Worm (Caenorhabditis elegans): Measurements from ENCODE around the gene algn-2.

The algn-2 gene

ce11 chrII:5337495-5337840 lies 37.6 kb upstream of the algn-2 start:
- TF ChIP-seq daf-12 (tag; optimal IDR thresholded peaks at IDR 0.05) = no peak
- TF ChIP-seq snpc-4 (tag; optimal IDR thresholded peaks at IDR 0.05) = no peak
- no peak for TF ChIP-seq ztf-4 (tag; optimal IDR thresholded peaks at IDR 0.05)
- no peak for TF ChIP-seq pqm-1 (tag; optimal IDR thresholded peaks at IDR 0.05)
- TF ChIP-seq eor-1 (tag; optimal IDR thresholded peaks at IDR 0.05) = no peak
- no peak for TF ChIP-seq ama-1 (optimal IDR thresholded peaks at IDR 0.05)
- TF ChIP-seq ZK546.5 (tag; optimal IDR thresholded peaks at IDR 0.05) = no peak
- TF ChIP-seq ceh-16 (tag; optimal IDR thresholded peaks at IDR 0.05) = no peak
- TF ChIP-seq lin-39 (tag; optimal IDR thresholded peaks at IDR 0.05) = no peak
- TF ChIP-seq nhr-25 (tag; optimal IDR thresholded peaks at IDR 0.05) = no peak
- TF ChIP-seq nhr-43 (tag; optimal IDR thresholded peaks at IDR 0.05; ENCODE audit: poor library complexity, severe bottlenecking) = no peak
- peak; percentile 75 for TF ChIP-seq fos-1 (tag; optimal IDR thresholded peaks at IDR 0.05)
- peak; percentile 2 for TF ChIP-seq jun-1 (tag; optimal IDR thresholded peaks at IDR 0.05)
- TF ChIP-seq pha-4 (tag; optimal IDR thresholded peaks at IDR 0.05) = peak; percentile 38
- peak; percentile 7 for TF ChIP-seq nfya-1 (tag; optimal IDR thresholded peaks at IDR 0.05; ENCODE audit: insufficient read depth)
- no peak for TF ChIP-seq nhr-23 (tag; optimal IDR thresholded peaks at IDR 0.05)
- peak; percentile 55 for TF ChIP-seq elt-2 (tag; optimal IDR thresholded peaks at IDR 0.05)

DNA sequence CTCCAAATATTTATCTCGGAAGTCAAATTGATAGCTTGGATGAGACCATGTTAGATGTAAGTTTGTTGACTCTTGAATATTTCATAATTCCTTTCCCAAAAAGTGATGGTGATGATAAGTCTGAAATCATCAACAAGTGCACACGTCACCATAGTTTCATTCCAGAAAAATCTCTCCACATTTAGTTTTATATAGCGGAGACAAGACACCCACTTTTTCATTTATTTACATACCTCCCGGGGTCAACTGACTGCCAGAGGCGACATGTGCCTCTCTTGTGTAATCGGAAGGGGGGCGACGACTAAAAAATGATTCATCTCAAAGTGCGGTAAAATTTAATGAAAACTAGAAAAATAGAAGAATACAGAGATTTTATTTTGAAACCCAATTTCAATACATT lies 36.8 kb upstream of the algn-2 start:
- TF ChIP-seq nfya-1 (tag; optimal IDR thresholded peaks at IDR 0.05; ENCODE audit: insufficient read depth) = peak; percentile 31
- no peak for TF ChIP-seq nhr-77 (tag; optimal IDR thresholded peaks at IDR 0.05)
- peak; percentile 48 for TF ChIP-seq pqm-1 (tag; optimal IDR thresholded peaks at IDR 0.05)
- TF ChIP-seq mml-1 (tag; optimal IDR thresholded peaks at IDR 0.05) = no peak
- no peak for TF ChIP-seq nhr-237 (tag; optimal IDR thresholded peaks at IDR 0.05)
- TF ChIP-seq hmg-11 (tag; optimal IDR thresholded peaks at IDR 0.05) = no peak
- peak; percentile 85 for TF ChIP-seq elt-2 (tag; optimal IDR thresholded peaks at IDR 0.05)
- TF ChIP-seq zag-1 (tag; optimal IDR thresholded peaks at IDR 0.05) = no peak
- TF ChIP-seq fos-1 (tag; optimal IDR thresholded peaks at IDR 0.05) = no peak
- no peak for TF ChIP-seq egl-5 (tag; optimal IDR thresholded peaks at IDR 0.05)
- no peak for TF ChIP-seq ZK546.5 (tag; optimal IDR thresholded peaks at IDR 0.05)
- TF ChIP-seq lin-39 (tag; optimal IDR thresholded peaks at IDR 0.05) = no peak
- peak; percentile 78 for TF ChIP-seq jun-1 (tag; optimal IDR thresholded peaks at IDR 0.05)
- TF ChIP-seq unc-39 (tag; optimal IDR thresholded peaks at IDR 0.05) = no peak
- no peak for TF ChIP-seq eor-1 (tag; optimal IDR thresholded peaks at IDR 0.05)
- TF ChIP-seq pha-4 (tag; optimal IDR thresholded peaks at IDR 0.05) = peak; percentile 98
- TF ChIP-seq fkh-2 (tag; optimal IDR thresholded peaks at IDR 0.05) = no peak
- TF ChIP-seq sea-2 (GFP tag; optimal IDR thresholded peaks at IDR 0.05) = no peak
- TF ChIP-seq snpc-4 (tag; optimal IDR thresholded peaks at IDR 0.05) = peak; percentile 1
- no peak for TF ChIP-seq nhr-67 (tag; optimal IDR thresholded peaks at IDR 0.05)
- no peak for TF ChIP-seq ama-1 (optimal IDR thresholded peaks at IDR 0.05)
- TF ChIP-seq ceh-28 (tag; optimal IDR thresholded peaks at IDR 0.05) = no peak
- TF ChIP-seq tbx-2 (tag; optimal IDR thresholded peaks at IDR 0.05) = no peak
- TF ChIP-seq skn-1 (tag; optimal IDR thresholded peaks at IDR 0.05) = peak; percentile 63
- TF ChIP-seq mdl-1 (tag; optimal IDR thresholded peaks at IDR 0.05) = no peak
- no peak for TF ChIP-seq unc-62 (GFP tag; optimal IDR thresholded peaks at IDR 0.05)
- TF ChIP-seq nhr-23 (tag; optimal IDR thresholded peaks at IDR 0.05) = no peak
- no peak for TF ChIP-seq ceh-9 (tag; optimal IDR thresholded peaks at IDR 0.05)

DNA sequence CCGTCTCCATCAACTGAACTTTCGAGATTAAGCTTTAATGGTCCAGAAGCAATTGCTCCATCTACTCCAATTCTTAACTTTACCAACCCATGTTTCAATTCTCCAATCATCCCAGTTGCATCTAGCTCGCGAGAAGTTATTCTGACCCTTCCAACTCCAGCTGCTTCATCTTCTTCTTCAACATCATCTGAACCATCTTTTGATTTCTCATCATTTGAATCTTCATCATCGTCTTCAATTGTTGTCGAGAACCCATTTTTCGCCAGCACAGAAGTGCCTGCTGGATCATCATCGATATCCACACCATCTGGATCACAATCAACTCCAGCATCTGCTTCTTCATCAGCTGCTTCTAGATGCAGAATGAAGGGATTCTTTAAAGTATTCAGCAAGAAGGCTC lies 35.5 kb upstream of the algn-2 start:
- TF ChIP-seq ceh-9 (tag; optimal IDR thresholded peaks at IDR 0.05) = no peak
- TF ChIP-seq lin-15B (tag; optimal IDR thresholded peaks at IDR 0.05) = no peak
- no peak for TF ChIP-seq daf-12 (tag; optimal IDR thresholded peaks at IDR 0.05)
- TF ChIP-seq elt-2 (tag; optimal IDR thresholded peaks at IDR 0.05) = peak; percentile 2

ce11 chrII:5340672-5341568 lies 34.1 kb upstream of the algn-2 start:
- peak; percentile 12 for TF ChIP-seq fos-1 (tag; optimal IDR thresholded peaks at IDR 0.05)
- peak; percentile 8 for TF ChIP-seq ceh-28 (tag; optimal IDR thresholded peaks at IDR 0.05)
- no peak for TF ChIP-seq unc-62 (GFP tag; optimal IDR thresholded peaks at IDR 0.05)
- no peak for TF ChIP-seq tbx-2 (tag; optimal IDR thresholded peaks at IDR 0.05)
- TF ChIP-seq lsy-12 (tag; optimal IDR thresholded peaks at IDR 0.05) = peak; percentile 40
- TF ChIP-seq jun-1 (tag; optimal IDR thresholded peaks at IDR 0.05) = peak; percentile 27
- TF ChIP-seq pha-4 (tag; optimal IDR thresholded peaks at IDR 0.05) = peak; percentile 23

Measured in whole organism, L3 larva.